Worm (Caenorhabditis elegans) whole organism, early embryonic: ENCODE measurements around the gene csb-1.

Source experiments
- ama-1 ChIP-seq: fragments of 150-350 bp; optimal IDR thresholded peaks from 2 replicates; lab custom pipeline; 2014
- flt-1 ChIP-seq: fragments of 200-800 bp; sonication (Bioruptor generic); IDR thresholded peaks from 2 replicates; pipeline ENCODE4 v1.3.6; 2022; ENCODE audit warnings: missing genetic modification characterization, missing compliant biosample characterization

DNA sequence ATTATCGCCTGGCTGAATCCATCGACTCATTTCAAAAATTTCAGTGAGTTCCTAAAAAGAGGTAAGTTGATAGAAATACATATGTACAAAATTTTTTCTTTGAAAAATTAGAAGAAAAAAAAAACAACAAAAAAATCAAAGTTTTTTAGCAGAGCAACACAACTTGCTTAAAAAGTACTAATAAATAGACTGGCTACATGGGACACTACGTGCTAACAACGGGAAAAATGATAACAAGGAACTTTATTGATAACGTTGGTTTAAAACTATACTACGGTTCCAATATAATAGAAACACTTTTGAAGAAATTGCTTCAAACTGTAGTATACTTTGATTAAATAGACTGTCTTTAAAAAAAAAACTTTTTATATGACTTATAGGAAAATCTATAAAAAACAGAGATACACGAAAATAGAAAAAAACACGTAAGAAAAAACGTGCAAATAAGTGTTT, 27.2 kb downstream of the csb-1 start, which contains the start of gene acox-1.6:
- TF ChIP-seq flt-1 (GFP tag; lab: Robert Waterston, UW) (no peak), ama-1 (lab: Kevin White, UChicago) (no peak)
